Worm (Caenorhabditis elegans): ENCODE results near the gene C11G10.1.
A peak's percentile ranks its signal among the peaks of the same experiment; 100 is the strongest.

C11G10.1 gene

ce11 chrX:15181454-15181853 is 22.9 kb upstream of the C11G10.1 start, which contains the start of gene pkhm-2 (continued):
- TF ChIP-seq nhr-6 (tag; optimal IDR thresholded peaks at IDR 0.05) (peak; percentile 97), T20F7.1 (GFP tag; optimal IDR thresholded peaks at IDR 0.05) (no peak), Y48G9A.11 (GFP tag; IDR thresholded peaks at IDR 0.05) (no peak), lin-29 (GFP tag; IDR thresholded peaks at IDR 0.05) (0 out of 2 replicates have a peak, but pooled peaks have one; percentile 11), ama-1 (optimal IDR thresholded peaks at IDR 0.05) (no peak), dve-1 (tag; optimal IDR thresholded peaks at IDR 0.05; ENCODE audit: insufficient read depth) (peak; percentile 97), Y105C5A.15 (GFP tag; IDR thresholded peaks at IDR 0.05) (no peak), unc-130 (GFP tag; optimal IDR thresholded peaks at IDR 0.05) (no peak), F10B5.3 (tag; optimal IDR thresholded peaks at IDR 0.05) (peak; percentile 84), zfp-2 (tag; optimal IDR thresholded peaks at IDR 0.05) (no peak), mdl-1 (tag; optimal IDR thresholded peaks at IDR 0.05) (peak; percentile 5 to 68), dmd-6 (GFP tag; IDR thresholded peaks at IDR 0.05) (peak; percentile 86), nhr-28 (tag; optimal IDR thresholded peaks at IDR 0.05) (peak; percentile 82), sdz-12 (GFP tag; optimal IDR thresholded peaks at IDR 0.05) (no peak), daf-19 (GFP tag; conservative IDR thresholded peaks at IDR 0.05) (no peak), mxl-3 (GFP tag; optimal IDR thresholded peaks at IDR 0.05) (peak; percentile 95), R02D3.7 (tag; optimal IDR thresholded peaks at IDR 0.05) (no peak), lin-38 (GFP tag; IDR thresholded peaks at IDR 0.05) (peak; percentile 83), lin-1 (GFP tag; IDR thresholded peaks at IDR 0.05) (peak; percentile 82), nhr-48 (tag; optimal IDR thresholded peaks at IDR 0.05) (peak; percentile 82), lim-7 (GFP tag; IDR thresholded peaks at IDR 0.05) (0 out of 2 replicates have a peak, but pooled peaks have one; percentile 43), nhr-11 (tag; optimal IDR thresholded peaks at IDR 0.05) (peak; percentile 85), pqm-1 (tag; optimal IDR thresholded peaks at IDR 0.05) (peak; percentile 10), ceh-82 (tag; optimal IDR thresholded peaks at IDR 0.05) (no peak), saeg-2 (GFP tag; IDR thresholded peaks at IDR 0.05) (peak; percentile 83), gei-8 (GFP tag; optimal IDR thresholded peaks at IDR 0.05) (peak; percentile 26), hlh-30 (tag; optimal IDR thresholded peaks at IDR 0.05; ENCODE audit: insufficient read depth) (peak; percentile 91), daf-12 (tag; optimal IDR thresholded peaks at IDR 0.05) (no peak), ceh-20 (GFP tag; IDR thresholded peaks at IDR 0.05) (peak; percentile 84), ctbp-1 (GFP tag; IDR thresholded peaks at IDR 0.05) (peak; percentile 78), mep-1 (tag; optimal IDR thresholded peaks at IDR 0.05) (peak; percentile 96), ztf-7 (tag; optimal IDR thresholded peaks at IDR 0.05) (peak; percentile 83), lsy-2 (tag; optimal IDR thresholded peaks at IDR 0.05) (peak; percentile 66 to 88), nhr-25 (tag; optimal IDR thresholded peaks at IDR 0.05; ENCODE audit: borderline replicate concordance, insufficient read depth) (peak; percentile 74), F44E2.7 (GFP tag; IDR thresholded peaks at IDR 0.05) (peak; percentile 66; the same call in 1 of the 2 replicates), zip-11 (GFP tag; IDR thresholded peaks at IDR 0.05) (no peak), lin-15B (tag; optimal IDR thresholded peaks at IDR 0.05) (no peak), ceh-28 (tag; optimal IDR thresholded peaks at IDR 0.05) (no peak), madf-9 (GFP tag; conservative IDR thresholded peaks at IDR 0.05) (peak; percentile 78), aly-2 (tag; optimal IDR thresholded peaks at IDR 0.05) (no peak), fkh-10 (GFP tag; optimal IDR thresholded peaks at IDR 0.05) (peak; percentile 11), F49E8.2 (tag; optimal IDR thresholded peaks at IDR 0.05; ENCODE audit: borderline replicate concordance) (no peak), fos-1 (tag; optimal IDR thresholded peaks at IDR 0.05) (no peak), daf-8 (GFP tag; IDR thresholded peaks at IDR 0.05) (no peak), Y75B8A.6 (GFP tag; IDR thresholded peaks at IDR 0.05) (no peak), ceh-44 (GFP tag; IDR thresholded peaks at IDR 0.05) (no peak), snpc-4 (tag; optimal IDR thresholded peaks at IDR 0.05) (peak; percentile 44), attf-4 (tag; optimal IDR thresholded peaks at IDR 0.05) (no peak), php-3 (GFP tag; IDR thresholded peaks at IDR 0.05) (peak; percentile 77)
